Fruit fly (Drosophila melanogaster) Kc167 (cell line): ENCODE results near the gene CG11581.

ENCODE experiments used
- Myc ChIP-seq: fragments of >200 bp; optimal IDR thresholded peaks from 2 replicates; lab custom pipeline; 2017; ENCODE audit warnings: missing external identifiers
- h ChIP-seq: fragments of >200 bp; optimal IDR thresholded peaks from 3 replicates; lab custom pipeline; 2018; ENCODE audit warnings: missing external identifiers
- insv ChIP-seq: fragments of >200 bp; optimal IDR thresholded peaks from 3 replicates; lab custom pipeline; 2018; ENCODE audit warnings: missing external identifiers
- psq ChIP-seq: fragments of >200 bp; optimal IDR thresholded peaks from 2 replicates; lab custom pipeline; 2017; ENCODE audit warnings: missing external identifiers
- ttk ChIP-seq: sonication (Bioruptor generic); optimal IDR thresholded peaks from 2 replicates; lab custom pipeline; 2017; ENCODE audit warnings: missing external identifiers

DNA sequence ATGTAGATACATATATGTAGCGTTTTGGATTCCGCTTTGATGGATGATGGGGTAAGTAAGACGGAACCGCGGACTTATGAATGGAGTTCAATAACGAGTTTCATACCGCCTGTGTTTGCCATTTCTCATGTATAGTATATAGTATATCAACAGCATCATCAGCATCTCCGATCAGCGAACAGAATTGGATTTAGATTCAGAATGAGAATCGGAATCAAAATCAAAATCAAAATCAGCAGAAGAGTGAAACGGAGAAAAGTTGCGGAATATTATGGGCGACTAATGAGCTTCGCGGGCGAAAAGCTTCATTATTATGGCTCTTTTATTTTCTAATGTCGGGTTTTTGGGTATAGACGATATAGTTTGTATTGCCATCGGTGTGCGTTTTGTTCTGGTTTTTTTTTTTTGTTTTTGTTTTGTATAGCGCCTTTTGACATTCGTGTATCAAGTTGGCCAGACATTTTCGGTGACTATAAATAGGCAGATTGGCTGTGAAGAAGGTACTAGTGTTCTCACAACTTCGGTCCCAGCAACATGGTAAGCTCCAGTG lies 7.4 kb downstream of the CG11581 start, which contains the start of gene CG32603:
- TF ChIP-seq ttk (no peak), Myc (no peak), h (no peak), psq (lab: Kevin White, UChicago) (no peak), insv (lab: Kevin White, UChicago) (no peak)
